Worm (Caenorhabditis elegans) whole organism, midembryonic: ENCODE data around the gene sulp-4.
A peak's percentile ranks its signal among the peaks of the same experiment; 100 is the strongest.

Experiments
- T22C8.4 ChIP-seq: fragments of 200-800 bp; sonication (Bioruptor generic); IDR thresholded peaks from 2 replicates; pipeline ENCODE4 v1.3.6; 2022; ENCODE audit warnings: missing genetic modification characterization, missing compliant biosample characterization
- cog-1 ChIP-seq: sonication (generic microtip); optimal IDR thresholded peaks from 2 replicates; lab custom pipeline; 2016; ENCODE audit warnings: missing genetic modification characterization, missing compliant biosample characterization
- flt-1 ChIP-seq: fragments of 200-800 bp; sonication (Bioruptor generic); IDR thresholded peaks from 2 replicates; pipeline ENCODE4 v1.3.6; 2022; ENCODE audit warnings: missing genetic modification characterization, missing compliant biosample characterization
- klf-2 ChIP-seq: fragments of 200-800 bp; sonication (Bioruptor generic); conservative IDR thresholded peaks from 2 replicates; pipeline ENCODE4 v1.3.6; 2022; ENCODE audit warnings: missing genetic modification reagents, missing genetic modification characterization, missing compliant biosample characterization
- med-1 ChIP-seq: sonication (generic microtip); optimal IDR thresholded peaks from 2 replicates; lab custom pipeline; 2017; ENCODE audit warnings: missing genetic modification characterization, mild to moderate bottlenecking, missing compliant biosample characterization, antibody characterized with exemption, missing genetic modification reagents; ENCODE audit not compliant: insufficient read depth
- ref-1 ChIP-seq: fragments of 200-800 bp; sonication (Bioruptor generic); conservative IDR thresholded peaks from 2 replicates; pipeline ENCODE4 v1.3.6; 2022; ENCODE audit warnings: missing genetic modification reagents, missing genetic modification characterization, missing compliant biosample characterization
- tab-1 ChIP-seq: fragments of 200-800 bp; sonication (Bioruptor generic); IDR thresholded peaks from 2 replicates; pipeline ENCODE4 v1.3.6; 2022; ENCODE audit warnings: missing genetic modification characterization, missing compliant biosample characterization
- ztf-23 ChIP-seq: fragments of 200-800 bp; sonication (Bioruptor generic); IDR thresholded peaks from 2 replicates; pipeline ENCODE4 v1.3.6; 2022; ENCODE audit warnings: missing genetic modification reagents, missing genetic modification characterization, missing compliant biosample characterization
- ztf-29 ChIP-seq: fragments of 200-800 bp; sonication (Bioruptor generic); IDR thresholded peaks from 2 replicates; pipeline ENCODE4 v1.3.6; 2022; ENCODE audit warnings: missing genetic modification reagents, missing genetic modification characterization, missing compliant biosample characterization

The sulp-4 gene

ce11 chrV:11885939-11886338, 10.8 kb downstream of the sulp-4 start:
- TF ChIP-seq med-1 (GFP tag; lab: Kevin White, UChicago): no peak
- no peak for TF ChIP-seq ztf-29 (GFP tag; lab: Robert Waterston, UW)
- no peak for TF ChIP-seq ref-1 (GFP tag; lab: Robert Waterston, UW)
- no peak for TF ChIP-seq flt-1
- no peak for TF ChIP-seq T22C8.4 (GFP tag; lab: Robert Waterston, UW)
- TF ChIP-seq tab-1 (GFP tag; lab: Robert Waterston, UW): no peak
- no peak for TF ChIP-seq klf-2 (GFP tag; lab: Robert Waterston, UW)
- TF ChIP-seq ztf-23 (GFP tag; lab: Robert Waterston, UW): no peak
- TF ChIP-seq cog-1 (tag; lab: Kevin White, UChicago): no peak

ce11 chrV:11887988-11888499, 12.9 kb downstream of the sulp-4 start, which contains the start of gene adh-1:
adh-1 (plus strand) TSS chrV:11888248.
- TF ChIP-seq flt-1 (no peak), cog-1 (tag; lab: Kevin White, UChicago) (no peak), T22C8.4 (GFP tag; lab: Robert Waterston, UW) (no peak), tab-1 (GFP tag; lab: Robert Waterston, UW) (no peak), ref-1 (GFP tag; lab: Robert Waterston, UW) (no peak), ztf-23 (GFP tag; lab: Robert Waterston, UW) (no peak), klf-2 (GFP tag; lab: Robert Waterston, UW) (no peak), ztf-29 (GFP tag; lab: Robert Waterston, UW) (no peak), med-1 (GFP tag; lab: Kevin White, UChicago) (no peak)

ce11 chrV:11888656-11889055, 13.5 kb downstream of the sulp-4 start:
- TF ChIP-seq tab-1 (GFP tag; lab: Robert Waterston, UW): no peak
- TF ChIP-seq klf-2 (GFP tag; lab: Robert Waterston, UW): no peak
- no peak for TF ChIP-seq ref-1 (GFP tag; lab: Robert Waterston, UW)
- no peak for TF ChIP-seq ztf-23 (GFP tag; lab: Robert Waterston, UW)
- TF ChIP-seq med-1 (GFP tag; lab: Kevin White, UChicago): no peak
- TF ChIP-seq T22C8.4 (GFP tag; lab: Robert Waterston, UW): no peak
- TF ChIP-seq ztf-29 (GFP tag; lab: Robert Waterston, UW): no peak
- TF ChIP-seq flt-1: no peak
- TF ChIP-seq cog-1 (tag; lab: Kevin White, UChicago): no peak

- TF ChIP-seq tab-1 (GFP tag; lab: Robert Waterston, UW) (no peak), cog-1 (tag; lab: Kevin White, UChicago) (no peak), ztf-23 (GFP tag; lab: Robert Waterston, UW) (no peak), klf-2 (GFP tag; lab: Robert Waterston, UW) (no peak), ztf-29 (GFP tag; lab: Robert Waterston, UW) (no peak), T22C8.4 (GFP tag; lab: Robert Waterston, UW) (no peak), med-1 (GFP tag; lab: Kevin White, UChicago) (no peak), ref-1 (GFP tag; lab: Robert Waterston, UW) (no peak), flt-1 (no peak)
These were observed 14.2 kb downstream of the sulp-4 start for ce11 chrV:11889115-11889935.

DNA sequence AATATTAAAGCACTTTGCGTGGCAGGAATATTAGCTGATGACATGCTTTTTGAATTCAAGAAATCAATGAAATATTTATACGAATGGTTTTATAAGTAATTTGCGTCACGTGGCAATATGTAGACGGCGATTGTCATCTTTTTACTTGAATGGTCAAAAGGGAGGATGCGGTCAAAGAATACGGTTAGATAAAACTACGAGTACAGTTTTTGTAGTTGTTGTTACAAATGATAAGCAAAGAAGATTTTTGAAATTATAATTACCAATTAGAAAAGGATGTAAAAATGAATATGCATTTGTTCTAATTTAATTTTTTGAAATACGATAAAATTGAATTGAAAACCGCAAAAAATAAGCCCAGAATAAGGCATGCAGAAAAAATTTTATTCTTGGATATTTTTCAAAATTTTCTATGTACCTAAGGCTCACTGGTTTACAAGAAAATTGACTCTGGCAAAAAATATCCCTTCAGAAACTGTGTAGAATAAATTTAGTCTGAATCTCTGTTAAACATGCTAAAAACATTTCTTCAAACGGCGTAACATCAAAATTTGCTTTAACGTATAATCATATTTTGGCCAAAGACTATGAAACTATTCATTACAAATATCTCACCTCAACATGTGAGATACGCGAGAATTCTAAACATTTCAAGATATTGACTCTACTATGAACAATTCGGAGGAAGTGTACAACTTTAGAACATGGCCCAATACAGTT, 16.1 kb downstream of the sulp-4 start, which contains the start of the genes sodh-2 and srx-76:
Gene sodh-2 (minus strand): TSS at position 101 of the 720 bp plus-strand sequence.
Gene srx-76 (plus strand): TSS at position 670 of the 720 bp plus-strand sequence.
- TF ChIP-seq med-1 (GFP tag; lab: Kevin White, UChicago) (no peak), klf-2 (GFP tag; lab: Robert Waterston, UW) (no peak), tab-1 (GFP tag; lab: Robert Waterston, UW) (no peak), flt-1 (no peak), T22C8.4 (GFP tag; lab: Robert Waterston, UW) (no peak), ztf-29 (GFP tag; lab: Robert Waterston, UW) (no peak), cog-1 (tag; lab: Kevin White, UChicago) (no peak), ztf-23 (GFP tag; lab: Robert Waterston, UW) (no peak), ref-1 (GFP tag; lab: Robert Waterston, UW) (no peak)

ce11 chrV:11893975-11894374, 18.8 kb downstream of the sulp-4 start, which contains the start of gene K12G11.6:
K12G11.6 (plus strand) TSS chrV:11894331.
- TF ChIP-seq med-1 (GFP tag; lab: Kevin White, UChicago) (no peak), ztf-23 (GFP tag; lab: Robert Waterston, UW) (no peak), flt-1 (no peak), ref-1 (GFP tag; lab: Robert Waterston, UW) (no peak), ztf-29 (GFP tag; lab: Robert Waterston, UW) (no peak), tab-1 (GFP tag; lab: Robert Waterston, UW) (no peak), T22C8.4 (GFP tag; lab: Robert Waterston, UW) (no peak), klf-2 (GFP tag; lab: Robert Waterston, UW) (no peak), cog-1 (tag; lab: Kevin White, UChicago) (no peak)

- TF ChIP-seq med-1 (GFP tag; lab: Kevin White, UChicago) (no peak), tab-1 (GFP tag; lab: Robert Waterston, UW) (no peak), T22C8.4 (GFP tag; lab: Robert Waterston, UW) (no peak), klf-2 (GFP tag; lab: Robert Waterston, UW) (no peak), ztf-23 (GFP tag; lab: Robert Waterston, UW) (0 out of 2 replicates have a peak, but pooled peaks have one; percentile 43), cog-1 (tag; lab: Kevin White, UChicago) (peak; percentile 29), flt-1 (peak; percentile 58; the same call in 1 of the 2 replicates), ref-1 (GFP tag; lab: Robert Waterston, UW) (no peak)
These were observed 21.2 kb downstream of the sulp-4 start for ce11 chrV:11896322-11896898.
